Worm (Caenorhabditis elegans): ENCODE data around the gene slc-5A12.

DNA sequence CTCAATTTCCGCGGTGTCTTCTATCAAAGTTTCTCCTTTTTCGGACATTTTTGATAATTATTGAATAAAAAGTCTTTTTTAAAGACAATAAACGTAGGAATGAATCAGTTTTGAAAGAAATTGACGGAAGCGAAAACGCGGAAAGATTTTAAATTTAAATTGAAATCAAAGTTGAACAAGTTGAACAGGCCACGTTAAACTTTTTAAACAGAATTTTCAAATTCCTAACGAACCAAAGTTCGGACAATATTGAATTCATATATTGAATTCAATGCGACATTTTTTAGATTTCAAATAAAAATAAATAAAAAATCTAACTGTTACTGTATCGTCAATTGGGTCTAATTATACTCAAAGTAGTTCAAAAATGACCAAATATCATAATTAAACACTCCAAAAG lies 12.5 kb downstream of the slc-5A12 start, which contains the start of gene hdl-1:
- no peak for TF ChIP-seq hmg-20 (GFP tag; IDR thresholded peaks at IDR 0.05)
- no peak for TF ChIP-seq F37B4.10 (GFP tag; IDR thresholded peaks at IDR 0.05)
- no peak for TF ChIP-seq ztf-6 (GFP tag; IDR thresholded peaks at IDR 0.05)
- no peak for TF ChIP-seq Y79H2A.3 (GFP tag; conservative IDR thresholded peaks at IDR 0.05)
- TF ChIP-seq unc-62 (GFP tag; optimal IDR thresholded peaks at IDR 0.05): no peak
- no peak for TF ChIP-seq B0336.3 (GFP tag; IDR thresholded peaks at IDR 0.05)
- TF ChIP-seq B0035.1 (tag; optimal IDR thresholded peaks at IDR 0.05): no peak
- no peak for TF ChIP-seq let-526 (GFP tag; IDR thresholded peaks at IDR 0.05)
- no peak for TF ChIP-seq C17E4.6 (GFP tag; IDR thresholded peaks at IDR 0.05)
- no peak for TF ChIP-seq ama-1 (optimal IDR thresholded peaks at IDR 0.05)
- TF ChIP-seq ama-1 (GFP tag; optimal IDR thresholded peaks at IDR 0.05): no peak
- no peak for TF ChIP-seq snpc-4 (GFP tag; optimal IDR thresholded peaks at IDR 0.05)
- TF ChIP-seq snpc-4 (tag; optimal IDR thresholded peaks at IDR 0.05): no peak
- no peak for TF ChIP-seq ceh-79 (tag; optimal IDR thresholded peaks at IDR 0.05)
- no peak for TF ChIP-seq madf-3 (GFP tag; IDR thresholded peaks at IDR 0.05)
